Fruit fly (Drosophila melanogaster) whole organism, embryonic: ENCODE data around the gene fbl.

Source experiments
- Ada2b ChIP-seq: fragments of 200-800 bp; sonication (Bioruptor generic); IDR thresholded peaks from 2 replicates; pipeline ENCODE4 v1.3.6; 2022; ENCODE audit warnings: missing biosample characterization, missing genetic modification characterization
- C15 ChIP-seq: fragments of 200-800 bp; sonication (Bioruptor generic); IDR thresholded peaks from 3 replicates; pipeline ENCODE4 v1.3.6; 2022; ENCODE audit warnings: missing biosample characterization, missing genetic modification characterization
- CG10209 ChIP-seq: fragments of 200-800 bp; sonication (Bioruptor generic); optimal IDR thresholded peaks from 3 replicates; lab custom pipeline; 2017; ENCODE audit warnings: missing biosample characterization, mild to moderate bottlenecking, missing genetic modification characterization, missing genetic modification reagents
- CG12769 ChIP-seq: fragments of 200-800 bp; sonication (Bioruptor generic); optimal IDR thresholded peaks from 2 replicates; lab custom pipeline; 2019; ENCODE audit warnings: missing biosample characterization, mild to moderate bottlenecking, missing genetic modification characterization, moderate library complexity
- CG13424 ChIP-seq: fragments of 200-800 bp; sonication (Bioruptor generic); optimal IDR thresholded peaks from 2 replicates; lab custom pipeline; 2019; ENCODE audit warnings: missing biosample characterization, mild to moderate bottlenecking, missing genetic modification characterization, moderate library complexity
- CG13624 ChIP-seq: fragments of 200-800 bp; sonication (Bioruptor generic); optimal IDR thresholded peaks from 2 replicates; lab custom pipeline; 2016; ENCODE audit warnings: missing biosample characterization, missing genetic modification characterization
- CG13775 ChIP-seq: fragments of 200-800 bp; sonication (Bioruptor generic); optimal IDR thresholded peaks from 3 replicates; lab custom pipeline; 2017; ENCODE audit warnings: missing biosample characterization, mild to moderate bottlenecking, missing genetic modification characterization
- CG17385 ChIP-seq: fragments of 200-800 bp; sonication (Bioruptor generic); optimal IDR thresholded peaks from 3 replicates; lab custom pipeline; 2018; ENCODE audit warnings: missing biosample characterization, mild to moderate bottlenecking, missing genetic modification characterization
- CG17568 ChIP-seq: fragments of 200-800 bp; sonication (Bioruptor generic); optimal IDR thresholded peaks from 2 replicates; lab custom pipeline; 2018; ENCODE audit warnings: missing biosample characterization, mild to moderate bottlenecking, missing genetic modification characterization, moderate library complexity
- CG1832 ChIP-seq: fragments of 200-800 bp; sonication (Bioruptor generic); optimal IDR thresholded peaks from 2 replicates; lab custom pipeline; 2017; ENCODE audit warnings: missing biosample characterization, mild to moderate bottlenecking, missing genetic modification characterization, inconsistent platforms
- CG18764 ChIP-seq: fragments of 200-800 bp; sonication (Bioruptor generic); optimal IDR thresholded peaks from 3 replicates; lab custom pipeline; 2016; ENCODE audit warnings: missing biosample characterization, missing genetic modification characterization
- CG2129 ChIP-seq: fragments of 200-800 bp; sonication (Bioruptor generic); IDR thresholded peaks from 2 replicates; pipeline ENCODE4 v1.3.6; 2022; ENCODE audit warnings: missing biosample characterization, missing genetic modification characterization; ENCODE audit not compliant: partially characterized antibody
- CG2202 ChIP-seq: fragments of 200-800 bp; sonication (Bioruptor generic); optimal IDR thresholded peaks from 2 replicates; lab custom pipeline; 2018; ENCODE audit warnings: missing biosample characterization, mild to moderate bottlenecking, missing genetic modification characterization
- CG4360 ChIP-seq: fragments of 200-800 bp; sonication (Bioruptor generic); IDR thresholded peaks from 2 replicates; pipeline ENCODE4 v1.3.6; 2022; ENCODE audit warnings: missing biosample characterization, missing genetic modification characterization
- CG4404 ChIP-seq: fragments of 200-800 bp; sonication (Bioruptor generic); IDR thresholded peaks from 2 replicates; pipeline ENCODE4 v1.3.6; 2022; ENCODE audit warnings: missing biosample characterization, missing genetic modification characterization
- CG6175 ChIP-seq: fragments of 200-800 bp; sonication (Bioruptor generic); IDR thresholded peaks from 3 replicates; pipeline ENCODE4 v1.3.6; 2022; ENCODE audit warnings: missing biosample characterization, missing genetic modification characterization
- CG6272 ChIP-seq: fragments of 200-800 bp; sonication (Bioruptor generic); IDR thresholded peaks from 2 replicates; pipeline ENCODE4 v1.3.6; 2022; ENCODE audit warnings: missing biosample characterization, missing genetic modification characterization
- CG9876 ChIP-seq: fragments of 200-800 bp; sonication (Bioruptor generic); optimal IDR thresholded peaks from 2 replicates; lab custom pipeline; 2016; ENCODE audit warnings: missing biosample characterization, missing genetic modification characterization
- Camta ChIP-seq: fragments of 200-800 bp; sonication (Bioruptor generic); optimal IDR thresholded peaks from 2 replicates; lab custom pipeline; 2016; ENCODE audit warnings: missing biosample characterization, missing genetic modification characterization
- D ChIP-seq, 2 experiments: fragments of 200-800 bp in 1 of 2; fragments of >200 bp in 1 of 2; sonication (Bioruptor generic) in 1 of 2; optimal IDR thresholded peaks; 2 replicates in 1 of 2; 3 replicates in 1 of 2; lab custom pipeline; 2017; ENCODE audit warnings: mild to moderate bottlenecking in 1 of 2, missing biosample characterization in 1 of 2, missing genetic modification characterization in 1 of 2, missing genetic modification reagents in 1 of 2
- Dip2 ChIP-seq: fragments of 200-800 bp; sonication (Bioruptor generic); IDR thresholded peaks from 2 replicates; pipeline ENCODE4 v1.3.6; 2022; ENCODE audit warnings: missing biosample characterization, missing genetic modification characterization
- Dll ChIP-seq: fragments of 200-800 bp; sonication (Bioruptor generic); IDR thresholded peaks from 4 replicates; pipeline ENCODE4 v1.3.6; 2022; ENCODE audit warnings: missing biosample characterization, missing genetic modification characterization; ENCODE audit not compliant: partially characterized antibody
- Dp ChIP-seq: fragments of 200-800 bp; sonication (Bioruptor generic); optimal IDR thresholded peaks from 2 replicates; lab custom pipeline; 2018; ENCODE audit warnings: missing biosample characterization, mild to moderate bottlenecking, missing genetic modification characterization, moderate library complexity
- Fer3 ChIP-seq: fragments of 200-800 bp; sonication (Bioruptor generic); optimal IDR thresholded peaks from 2 replicates; lab custom pipeline; 2018; ENCODE audit warnings: missing biosample characterization, mild to moderate bottlenecking, missing genetic modification characterization, moderate library complexity
- H15 ChIP-seq: fragments of 200-800 bp; sonication (Bioruptor generic); IDR thresholded peaks from 3 replicates; pipeline ENCODE4 v1.3.6; 2022; ENCODE audit warnings: missing biosample characterization, missing genetic modification characterization
- Mad ChIP-seq: fragments of 200-800 bp; sonication (Bioruptor generic); optimal IDR thresholded peaks from 2 replicates; lab custom pipeline; 2016; ENCODE audit warnings: missing biosample characterization, missing genetic modification characterization
- Mrtf ChIP-seq: fragments of 200-800 bp; sonication (Bioruptor generic); IDR thresholded peaks from 3 replicates; pipeline ENCODE4 v1.3.6; 2022; ENCODE audit warnings: missing biosample characterization, missing genetic modification characterization
- Optix ChIP-seq: fragments of 200-800 bp; sonication (Bioruptor generic); IDR thresholded peaks from 3 replicates; pipeline ENCODE4 v1.3.6; 2022; ENCODE audit warnings: missing biosample characterization, missing genetic modification characterization
- Rfx ChIP-seq: fragments of 200-800 bp; sonication (Bioruptor generic); IDR thresholded peaks from 2 replicates; pipeline ENCODE4 v1.3.6; 2022; ENCODE audit warnings: missing biosample characterization, missing genetic modification characterization
- Side ChIP-seq: fragments of 200-800 bp; sonication (Bioruptor generic); optimal IDR thresholded peaks from 2 replicates; lab custom pipeline; 2016; ENCODE audit warnings: missing biosample characterization, missing genetic modification characterization
- Sin3A ChIP-seq: fragments of >200 bp; optimal IDR thresholded peaks from 2 replicates; lab custom pipeline; 2018
- Six4 ChIP-seq: fragments of 200-800 bp; sonication (Bioruptor generic); optimal IDR thresholded peaks from 2 replicates; lab custom pipeline; 2016; ENCODE audit warnings: missing biosample characterization, missing genetic modification characterization
- Xbp1 ChIP-seq: fragments of 200-800 bp; sonication (Bioruptor generic); optimal IDR thresholded peaks from 3 replicates; lab custom pipeline; 2016; ENCODE audit warnings: missing biosample characterization, mild to moderate bottlenecking, missing genetic modification characterization
- amos ChIP-seq: fragments of 200-800 bp; sonication (Bioruptor generic); IDR thresholded peaks from 2 replicates; pipeline ENCODE4 v1.3.6; 2022; ENCODE audit warnings: missing biosample characterization, missing genetic modification characterization; ENCODE audit not compliant: partially characterized antibody
- ash1 ChIP-seq: fragments of 200-800 bp; sonication (Bioruptor generic); optimal IDR thresholded peaks from 2 replicates; lab custom pipeline; 2018; ENCODE audit warnings: missing biosample characterization, mild to moderate bottlenecking, missing genetic modification characterization
- bcd ChIP-seq: fragments of 200-800 bp; sonication (Bioruptor generic); optimal IDR thresholded peaks from 2 replicates; lab custom pipeline; 2017; ENCODE audit warnings: missing biosample characterization, mild to moderate bottlenecking, missing genetic modification characterization
- exex ChIP-seq: fragments of 200-800 bp; sonication (Bioruptor generic); optimal IDR thresholded peaks from 4 replicates; lab custom pipeline; 2018; ENCODE audit warnings: missing biosample characterization, mild to moderate bottlenecking, missing genetic modification characterization, moderate library complexity
- fd64A ChIP-seq: fragments of 200-800 bp; sonication (Bioruptor generic); optimal IDR thresholded peaks from 3 replicates; lab custom pipeline; 2018; ENCODE audit warnings: missing biosample characterization, mild to moderate bottlenecking, missing genetic modification characterization
- gcm2 ChIP-seq: fragments of 200-800 bp; sonication (Bioruptor generic); optimal IDR thresholded peaks from 2 replicates; lab custom pipeline; 2016; ENCODE audit warnings: missing biosample characterization, missing genetic modification characterization
- insv ChIP-seq, 2 experiments: fragments of 200-800 bp; sonication (Bioruptor generic); optimal IDR thresholded peaks; 3 replicates each; lab custom pipeline; 2016 to 2018; ENCODE audit warnings: missing biosample characterization in 2 of 2, missing genetic modification characterization in 2 of 2
- klu ChIP-seq: fragments of 200-800 bp; sonication (Bioruptor generic); IDR thresholded peaks from 2 replicates; pipeline ENCODE4 v1.3.6; 2022; ENCODE audit warnings: missing biosample characterization, missing genetic modification characterization
- lbe ChIP-seq: fragments of 200-800 bp; sonication (Bioruptor generic); optimal IDR thresholded peaks from 2 replicates; lab custom pipeline; 2016; ENCODE audit warnings: missing biosample characterization, mild to moderate bottlenecking, missing genetic modification characterization
- lola ChIP-seq, 3 experiments: fragments of >200 bp in 2 of 3; fragments of 200-800 bp in 1 of 3; sonication (Bioruptor generic) in 1 of 3; optimal IDR thresholded peaks; 2 replicates each; lab custom pipeline; 2017 to 2019; ENCODE audit warnings: missing biosample characterization in 3 of 3, missing genetic modification characterization in 3 of 3, mild to moderate bottlenecking in 1 of 3, moderate library complexity in 1 of 3
- lov ChIP-seq, 2 experiments: fragments of 200-800 bp in 1 of 2; fragments of >200 bp in 1 of 2; sonication (Bioruptor generic) in 1 of 2; IDR thresholded peaks in 1 of 2; optimal IDR thresholded peaks in 1 of 2; 2 replicates in 1 of 2; 3 replicates in 1 of 2; pipeline versions ENCODE4 v1.3.6 to Lab custom; 2017 to 2022; ENCODE audit warnings: missing biosample characterization in 1 of 2, missing genetic modification characterization in 1 of 2
- nmo ChIP-seq: fragments of 200-800 bp; sonication (Bioruptor generic); optimal IDR thresholded peaks from 2 replicates; lab custom pipeline; 2018; ENCODE audit warnings: missing biosample characterization, mild to moderate bottlenecking, missing genetic modification characterization, moderate library complexity
- pros ChIP-seq: fragments of 200-800 bp; sonication (Bioruptor generic); optimal IDR thresholded peaks from 3 replicates; lab custom pipeline; 2019; ENCODE audit warnings: missing biosample characterization, mild to moderate bottlenecking, missing genetic modification characterization, moderate library complexity
- row ChIP-seq: fragments of 200-800 bp; sonication (Bioruptor generic); IDR thresholded peaks from 3 replicates; pipeline ENCODE4 v1.3.6; 2022; ENCODE audit warnings: missing biosample characterization, missing genetic modification characterization
- sc ChIP-seq, 3 experiments: fragments of >200 bp in 2 of 3; fragments of 200-800 bp in 1 of 3; sonication (Bioruptor generic) in 1 of 3; optimal IDR thresholded peaks; 2 replicates in 2 of 3; 3 replicates in 1 of 3; lab custom pipeline; 2017; ENCODE audit warnings: mild to moderate bottlenecking in 1 of 3, missing biosample characterization in 1 of 3, missing genetic modification characterization in 1 of 3, missing genetic modification reagents in 1 of 3
- tio ChIP-seq: fragments of 200-800 bp; sonication (Bioruptor generic); optimal IDR thresholded peaks from 2 replicates; lab custom pipeline; 2017; ENCODE audit warnings: missing biosample characterization, missing genetic modification characterization, inconsistent platforms
- tup ChIP-seq: fragments of 200-800 bp; sonication (Bioruptor generic); optimal IDR thresholded peaks from 2 replicates; lab custom pipeline; 2016; ENCODE audit warnings: missing biosample characterization, mild to moderate bottlenecking, missing genetic modification characterization, moderate library complexity

Gene fbl

DNA sequence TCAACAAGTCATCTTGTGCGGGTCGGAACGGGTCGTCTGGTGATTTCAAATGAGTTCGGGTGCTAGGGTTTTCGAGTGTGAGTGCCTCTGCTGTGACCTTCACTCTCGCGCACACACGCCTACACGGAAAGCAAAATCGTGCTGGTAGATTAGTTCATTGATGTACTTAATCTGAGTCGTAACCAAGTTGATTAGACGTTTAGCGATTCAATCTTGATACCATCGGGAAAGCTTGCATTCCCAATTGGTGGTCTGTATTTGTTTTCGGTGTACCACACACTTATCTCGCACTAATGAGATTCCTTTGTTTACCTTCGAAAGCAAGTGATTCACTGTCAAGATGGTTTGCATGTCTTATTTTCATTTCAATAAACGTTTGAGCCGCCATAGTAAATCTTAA lies 4.8 kb downstream of the fbl start (continued):
- TF ChIP-seq C15 (no peak), sc (optimal IDR thresholded peaks at IDR 0.05; lab: Kevin White, UChicago) (no peak), sc (GFP tag; optimal IDR thresholded peaks at IDR 0.05; lab: Kevin White, UChicago) (no peak), Dp (GFP tag; lab: Kevin White, UChicago) (no peak), CG4360 (GFP tag; lab: Robert Waterston, UW) (no peak), CG2129 (GFP tag; lab: Robert Waterston, UW) (no peak), Dll (no peak), Mrtf (GFP tag; lab: Robert Waterston, UW) (0 out of 3 replicates have a peak, but pooled peaks have one; percentile 36), Ada2b (GFP tag; lab: Robert Waterston, UW) (0 out of 2 replicates have a peak, but pooled peaks have one; percentile 30), Optix (GFP tag; lab: Robert Waterston, UW) (no peak), bcd (peak; percentile 10), Sin3A (lab: Kevin White, UChicago) (no peak), klu (GFP tag; lab: Robert Waterston, UW) (no peak), Six4 (GFP tag; lab: Kevin White, UChicago) (no peak), Fer3 (tag; lab: Kevin White, UChicago) (peak; percentile 28), Mad (no peak), Dip2 (GFP tag; lab: Robert Waterston, UW) (no peak), CG2202 (tag; lab: Kevin White, UChicago) (no peak), Camta (GFP tag; lab: Kevin White, UChicago) (no peak), nmo (peak; percentile 0), Rfx (GFP tag; lab: Robert Waterston, UW) (peak; percentile 68), lov (optimal IDR thresholded peaks at IDR 0.05; lab: Kevin White, UChicago) (no peak), lov (GFP tag; IDR thresholded peaks at IDR 0.05; lab: Robert Waterston, UW) (no peak), exex (tag; lab: Kevin White, UChicago) (peak; percentile 86), D (optimal IDR thresholded peaks at IDR 0.05; lab: Kevin White, UChicago) (no peak), D (GFP tag; optimal IDR thresholded peaks at IDR 0.05; lab: Kevin White, UChicago) (no peak), insv (GFP tag; optimal IDR thresholded peaks at IDR 0.05; lab: Kevin White, UChicago) (no peak), H15 (GFP tag; lab: Robert Waterston, UW) (no peak), pros (GFP tag; lab: Kevin White, UChicago) (no peak), gcm2 (GFP tag; lab: Kevin White, UChicago) (no peak), tup (GFP tag; lab: Kevin White, UChicago) (no peak), CG18764 (GFP tag; lab: Kevin White, UChicago) (no peak), CG1832 (GFP tag; lab: Kevin White, UChicago) (no peak), CG17568 (no peak), CG17385 (peak; percentile 13), ash1 (no peak), Xbp1 (GFP tag; lab: Kevin White, UChicago) (peak; percentile 35), lbe (no peak), CG6175 (GFP tag; lab: Robert Waterston, UW) (no peak), CG13624 (GFP tag; lab: Kevin White, UChicago) (peak; percentile 20), CG4404 (GFP tag; lab: Robert Waterston, UW) (no peak), tio (GFP tag; lab: Kevin White, UChicago) (no peak), row (GFP tag; lab: Robert Waterston, UW) (peak; percentile 63), Side (GFP tag; lab: Kevin White, UChicago) (peak; percentile 11), CG9876 (GFP tag; lab: Kevin White, UChicago) (no peak), CG13775 (GFP tag; lab: Kevin White, UChicago) (no peak), CG12769 (peak; percentile 87), amos (GFP tag; lab: Robert Waterston, UW) (no peak), CG13424 (peak; percentile 29), CG10209 (GFP tag; lab: Kevin White, UChicago) (peak; percentile 28), fd64A (GFP tag; lab: Kevin White, UChicago) (no peak), CG6272 (GFP tag; lab: Robert Waterston, UW) (no peak), lola (GFP tag; optimal IDR thresholded peaks at IDR 0.05; lab: Kevin White, UChicago) (no peak)
